Fruit fly (Drosophila melanogaster) whole organism, pupa: ENCODE data around the gene CG11030.

Source experiments
- CG10348 ChIP-seq: fragments of 200-800 bp; sonication (Bioruptor generic); IDR thresholded peaks from 2 replicates; pipeline ENCODE4 v1.3.6; 2022; ENCODE audit warnings: missing biosample characterization, missing genetic modification characterization
- CG12605 ChIP-seq: fragments of 200-800 bp; sonication (Bioruptor generic); IDR thresholded peaks from 2 replicates; pipeline ENCODE4 v1.3.6; 2022; ENCODE audit warnings: missing biosample characterization, missing genetic modification characterization
- CG13204 ChIP-seq: fragments of 200-800 bp; sonication (Bioruptor generic); optimal IDR thresholded peaks from 2 replicates; lab custom pipeline; 2018; ENCODE audit warnings: missing biosample characterization, mild to moderate bottlenecking, missing genetic modification characterization, moderate library complexity
- CG15710 ChIP-seq: fragments of 200-800 bp; sonication (Bioruptor generic); optimal IDR thresholded peaks from 2 replicates; lab custom pipeline; 2018; ENCODE audit warnings: missing biosample characterization, mild to moderate bottlenecking, missing genetic modification characterization, moderate library complexity
- CG32121 ChIP-seq: fragments of 200-800 bp; sonication (Bioruptor generic); IDR thresholded peaks from 2 replicates; pipeline ENCODE4 v1.3.6; 2022; ENCODE audit warnings: missing biosample characterization, missing genetic modification characterization
- CG34367 ChIP-seq: fragments of 200-800 bp; sonication (Bioruptor generic); optimal IDR thresholded peaks from 2 replicates; lab custom pipeline; 2018; ENCODE audit warnings: missing biosample characterization, mild to moderate bottlenecking, missing genetic modification characterization
- CG4496 ChIP-seq: fragments of 200-800 bp; sonication (Bioruptor generic); IDR thresholded peaks from 3 replicates; pipeline ENCODE4 v1.3.6; 2022; ENCODE audit warnings: missing biosample characterization, missing genetic modification characterization
- CG8159 ChIP-seq: fragments of 200-800 bp; sonication (Bioruptor generic); optimal IDR thresholded peaks from 3 replicates; lab custom pipeline; 2018; ENCODE audit warnings: missing biosample characterization, mild to moderate bottlenecking, missing genetic modification characterization, moderate library complexity
- CG8301 ChIP-seq: fragments of 200-800 bp; sonication (Bioruptor generic); optimal IDR thresholded peaks from 2 replicates; lab custom pipeline; 2018; ENCODE audit warnings: missing biosample characterization, mild to moderate bottlenecking, missing genetic modification characterization
- D1 ChIP-seq: fragments of 200-800 bp; sonication (Bioruptor generic); optimal IDR thresholded peaks from 2 replicates; lab custom pipeline; 2018; ENCODE audit warnings: missing biosample characterization, mild to moderate bottlenecking, missing genetic modification characterization, moderate library complexity
- Ets98B ChIP-seq: fragments of 200-800 bp; sonication (Bioruptor generic); IDR thresholded peaks from 2 replicates; pipeline ENCODE4 v1.3.6; 2022; ENCODE audit warnings: missing biosample characterization, missing genetic modification characterization
- fd96Ca ChIP-seq: fragments of 200-800 bp; sonication (Bioruptor generic); IDR thresholded peaks from 3 replicates; pipeline ENCODE4 v1.3.6; 2022; ENCODE audit warnings: missing biosample characterization, missing genetic modification characterization
- gl ChIP-seq: fragments of 200-800 bp; sonication (Bioruptor generic); optimal IDR thresholded peaks from 2 replicates; lab custom pipeline; 2018; ENCODE audit warnings: missing biosample characterization, mild to moderate bottlenecking, missing genetic modification characterization

DNA sequence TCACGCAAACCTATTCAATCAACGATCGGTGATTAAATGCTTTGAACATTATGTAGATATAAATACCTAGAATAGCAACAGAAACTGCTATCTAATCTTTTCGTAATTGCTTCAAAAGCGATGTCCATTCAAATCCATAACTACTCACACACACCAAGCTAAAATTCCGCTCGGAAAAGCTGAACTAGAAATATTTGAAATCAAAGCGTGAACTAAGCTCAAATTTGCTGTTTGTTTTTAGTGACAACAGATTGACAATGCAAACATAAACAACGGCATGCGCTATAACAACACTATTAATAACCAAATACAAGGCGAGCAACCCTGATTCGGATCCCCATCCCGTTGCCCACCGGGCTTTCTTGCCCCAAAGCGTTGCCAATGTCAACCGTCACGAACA lies 18.4 kb upstream of the CG11030 start, which contains the start of gene CG7236:
- TF ChIP-seq CG8159 (tag; lab: Kevin White, UChicago), result no peak
- no peak for TF ChIP-seq CG13204 (GFP tag; lab: Kevin White, UChicago)
- TF ChIP-seq gl (tag; lab: Kevin White, UChicago), result no peak
- no peak for TF ChIP-seq CG32121
- no peak for TF ChIP-seq Ets98B (GFP tag; lab: Robert Waterston, UW)
- no peak for TF ChIP-seq CG8301 (tag; lab: Kevin White, UChicago)
- no peak for TF ChIP-seq CG4496 (GFP tag; lab: Robert Waterston, UW)
- TF ChIP-seq fd96Ca, result no peak
- TF ChIP-seq CG10348 (GFP tag; lab: Robert Waterston, UW), result no peak
- TF ChIP-seq CG15710 (tag; lab: Kevin White, UChicago), result no peak
- no peak for TF ChIP-seq CG34367
- TF ChIP-seq D1 (tag; lab: Kevin White, UChicago), result no peak
- TF ChIP-seq CG12605 (GFP tag; lab: Robert Waterston, UW), result no peak
